Fruit fly (Drosophila melanogaster) whole organism, embryonic: ENCODE data around the gene CG14221.

Source experiments
- CG11085 ChIP-seq: fragments of 200-800 bp; sonication (Bioruptor generic); IDR thresholded peaks from 2 replicates; pipeline ENCODE4 v1.3.6; 2022; ENCODE audit warnings: missing biosample characterization, missing genetic modification characterization
- CG12071 ChIP-seq: fragments of 200-800 bp; sonication (Bioruptor generic); optimal IDR thresholded peaks from 3 replicates; lab custom pipeline; 2018; ENCODE audit warnings: missing biosample characterization, mild to moderate bottlenecking, missing genetic modification characterization
- CG12769 ChIP-seq: fragments of 200-800 bp; sonication (Bioruptor generic); optimal IDR thresholded peaks from 2 replicates; lab custom pipeline; 2019; ENCODE audit warnings: missing biosample characterization, mild to moderate bottlenecking, missing genetic modification characterization, moderate library complexity
- CG14050 ChIP-seq: fragments of 200-800 bp; sonication (Bioruptor generic); IDR thresholded peaks from 3 replicates; pipeline ENCODE4 v1.3.6; 2022; ENCODE audit warnings: missing biosample characterization, missing genetic modification characterization
- CG15011 ChIP-seq: fragments of 200-800 bp; sonication (Bioruptor generic); optimal IDR thresholded peaks from 3 replicates; lab custom pipeline; 2018; ENCODE audit warnings: missing biosample characterization, mild to moderate bottlenecking, missing genetic modification characterization
- CG17361 ChIP-seq: fragments of 200-800 bp; sonication (Bioruptor generic); IDR thresholded peaks from 3 replicates; pipeline ENCODE4 v1.3.6; 2022; ENCODE audit warnings: missing biosample characterization, missing genetic modification characterization
- CG17829 ChIP-seq: fragments of 200-800 bp; optimal IDR thresholded peaks from 2 replicates; lab custom pipeline; 2019; ENCODE audit warnings: missing biosample characterization, mild to moderate bottlenecking, missing genetic modification characterization, moderate library complexity
- CG18764 ChIP-seq: fragments of 200-800 bp; sonication (Bioruptor generic); optimal IDR thresholded peaks from 3 replicates; lab custom pipeline; 2016; ENCODE audit warnings: missing biosample characterization, missing genetic modification characterization
- CG2120 ChIP-seq: fragments of 200-800 bp; sonication (Bioruptor generic); optimal IDR thresholded peaks from 3 replicates; lab custom pipeline; 2016; ENCODE audit warnings: missing biosample characterization, missing genetic modification characterization
- CG30431 ChIP-seq: fragments of 200-800 bp; sonication (Bioruptor generic); optimal IDR thresholded peaks from 2 replicates; lab custom pipeline; 2017; ENCODE audit warnings: missing biosample characterization, missing genetic modification characterization
- CG32767 ChIP-seq: fragments of 200-800 bp; sonication (Bioruptor generic); IDR thresholded peaks from 2 replicates; pipeline ENCODE4 v1.3.6; 2022; ENCODE audit warnings: missing biosample characterization, missing genetic modification characterization
- CG4707 ChIP-seq: fragments of 200-800 bp; sonication (Bioruptor generic); optimal IDR thresholded peaks from 2 replicates; lab custom pipeline; 2018; ENCODE audit warnings: missing biosample characterization, mild to moderate bottlenecking, missing genetic modification characterization, moderate library complexity
- CG6175 ChIP-seq: fragments of 200-800 bp; sonication (Bioruptor generic); IDR thresholded peaks from 3 replicates; pipeline ENCODE4 v1.3.6; 2022; ENCODE audit warnings: missing biosample characterization, missing genetic modification characterization
- CG7839 ChIP-seq: fragments of 200-800 bp; sonication (Bioruptor generic); optimal IDR thresholded peaks from 3 replicates; lab custom pipeline; 2018; ENCODE audit warnings: missing biosample characterization, mild to moderate bottlenecking, missing genetic modification characterization, moderate library complexity
- CG8765 ChIP-seq: fragments of 200-800 bp; sonication (Bioruptor generic); IDR thresholded peaks from 2 replicates; pipeline ENCODE4 v1.3.6; 2022; ENCODE audit warnings: missing biosample characterization, missing genetic modification characterization
- CTCF ChIP-seq: fragments of 200-800 bp; sonication (Bioruptor generic); optimal IDR thresholded peaks from 2 replicates; lab custom pipeline; 2017; ENCODE audit warnings: missing biosample characterization, mild to moderate bottlenecking, missing genetic modification characterization, moderate library complexity
- Dip3 ChIP-seq: fragments of 200-800 bp; sonication (Bioruptor generic); optimal IDR thresholded peaks from 3 replicates; lab custom pipeline; 2016; ENCODE audit warnings: missing biosample characterization, missing genetic modification characterization
- NFAT ChIP-seq: fragments of 200-800 bp; sonication (Bioruptor generic); IDR thresholded peaks from 2 replicates; pipeline ENCODE4 v1.3.6; 2022; ENCODE audit warnings: missing biosample characterization, missing genetic modification characterization
- Opbp ChIP-seq: fragments of 200-800 bp; sonication (Bioruptor generic); IDR thresholded peaks from 3 replicates; pipeline ENCODE4 v1.3.6; 2022; ENCODE audit warnings: missing biosample characterization, missing genetic modification characterization; ENCODE audit not compliant: partially characterized antibody
- Pdp1 ChIP-seq, 2 experiments: fragments of 200-800 bp; sonication (Bioruptor generic); optimal IDR thresholded peaks; 3 replicates each; lab custom pipeline; 2016; ENCODE audit warnings: missing biosample characterization in 2 of 2, missing genetic modification characterization in 2 of 2, mild to moderate bottlenecking in 1 of 2, moderate library complexity in 1 of 2
- Ptx1 ChIP-seq: fragments of 200-800 bp; sonication (Bioruptor generic); IDR thresholded peaks from 2 replicates; pipeline ENCODE4 v1.3.6; 2022; ENCODE audit warnings: missing biosample characterization, missing genetic modification characterization
- Rfx ChIP-seq: fragments of 200-800 bp; sonication (Bioruptor generic); IDR thresholded peaks from 2 replicates; pipeline ENCODE4 v1.3.6; 2022; ENCODE audit warnings: missing biosample characterization, missing genetic modification characterization
- Sox102F ChIP-seq: fragments of 200-800 bp; sonication (Bioruptor generic); optimal IDR thresholded peaks from 2 replicates; lab custom pipeline; 2018; ENCODE audit warnings: missing biosample characterization, mild to moderate bottlenecking, missing genetic modification characterization, moderate library complexity
- TFAM ChIP-seq: fragments of 200-800 bp; sonication (Bioruptor generic); optimal IDR thresholded peaks from 2 replicates; lab custom pipeline; 2017; ENCODE audit warnings: missing biosample characterization, missing genetic modification characterization, inconsistent platforms
- ab ChIP-seq: fragments of 200-800 bp; sonication (Bioruptor generic); optimal IDR thresholded peaks from 2 replicates; lab custom pipeline; 2016; ENCODE audit warnings: missing biosample characterization, missing genetic modification characterization
- al ChIP-seq: fragments of 200-800 bp; sonication (Bioruptor generic); IDR thresholded peaks from 2 replicates; pipeline ENCODE4 v1.3.6; 2022; ENCODE audit warnings: missing biosample characterization, missing genetic modification characterization
- ash1 ChIP-seq: fragments of 200-800 bp; sonication (Bioruptor generic); optimal IDR thresholded peaks from 2 replicates; lab custom pipeline; 2018; ENCODE audit warnings: missing biosample characterization, mild to moderate bottlenecking, missing genetic modification characterization
- cwo ChIP-seq: fragments of 200-800 bp; sonication (Bioruptor generic); optimal IDR thresholded peaks from 3 replicates; lab custom pipeline; 2017; ENCODE audit warnings: missing biosample characterization, missing genetic modification characterization, mild to moderate bottlenecking, moderate library complexity, missing genetic modification reagents
- disco-r ChIP-seq: fragments of 200-800 bp; sonication (Bioruptor generic); optimal IDR thresholded peaks from 2 replicates; lab custom pipeline; 2016; ENCODE audit warnings: missing biosample characterization, missing genetic modification characterization
- dm ChIP-seq: fragments of 200-800 bp; sonication (Bioruptor generic); optimal IDR thresholded peaks from 3 replicates; lab custom pipeline; 2016; ENCODE audit warnings: missing biosample characterization, missing genetic modification characterization
- eve ChIP-seq, 2 experiments: fragments of >200 bp; optimal IDR thresholded peaks; 2 replicates each; lab custom pipeline; 2017; ENCODE audit warnings: missing biosample characterization in 2 of 2, missing genetic modification characterization in 2 of 2
- exex ChIP-seq: fragments of 200-800 bp; sonication (Bioruptor generic); optimal IDR thresholded peaks from 4 replicates; lab custom pipeline; 2018; ENCODE audit warnings: missing biosample characterization, mild to moderate bottlenecking, missing genetic modification characterization, moderate library complexity
- fd102C ChIP-seq: fragments of 200-800 bp; sonication (Bioruptor generic); optimal IDR thresholded peaks from 2 replicates; lab custom pipeline; 2018; ENCODE audit warnings: missing biosample characterization, mild to moderate bottlenecking, missing genetic modification characterization, moderate library complexity
- hb ChIP-seq: fragments of 200-800 bp; sonication (Bioruptor generic); IDR thresholded peaks from 3 replicates; pipeline ENCODE4 v1.3.6; 2022; ENCODE audit warnings: missing biosample characterization, missing genetic modification characterization; ENCODE audit not compliant: partially characterized antibody
- lab ChIP-seq: fragments of 200-800 bp; sonication (Bioruptor generic); optimal IDR thresholded peaks from 3 replicates; lab custom pipeline; 2017; ENCODE audit warnings: missing biosample characterization, missing genetic modification characterization, mild to moderate bottlenecking, moderate library complexity, missing genetic modification reagents
- lmd ChIP-seq: fragments of 200-800 bp; sonication (Bioruptor generic); IDR thresholded peaks from 2 replicates; pipeline ENCODE4 v1.3.6; 2022; ENCODE audit warnings: missing biosample characterization, missing genetic modification characterization
- otp ChIP-seq: fragments of 200-800 bp; sonication (Bioruptor generic); IDR thresholded peaks from 3 replicates; pipeline ENCODE4, ENCODE4 v1.3.6; 2022; ENCODE audit warnings: missing biosample characterization, missing genetic modification characterization
- peb ChIP-seq: fragments of 200-800 bp; sonication (Bioruptor generic); IDR thresholded peaks from 2 replicates; pipeline ENCODE4 v1.3.6; 2022; ENCODE audit warnings: missing biosample characterization, missing genetic modification characterization
- phol ChIP-seq: fragments of 200-800 bp; sonication (Bioruptor generic); optimal IDR thresholded peaks from 3 replicates; lab custom pipeline; 2018; ENCODE audit warnings: missing biosample characterization, mild to moderate bottlenecking, missing genetic modification characterization, moderate library complexity
- sd ChIP-seq: fragments of 200-800 bp; sonication (Bioruptor generic); optimal IDR thresholded peaks from 3 replicates; lab custom pipeline; 2018; ENCODE audit warnings: missing biosample characterization, mild to moderate bottlenecking, missing genetic modification characterization, moderate library complexity
- shn ChIP-seq: fragments of 200-800 bp; sonication (Bioruptor generic); optimal IDR thresholded peaks from 3 replicates; lab custom pipeline; 2016; ENCODE audit warnings: missing biosample characterization, missing genetic modification characterization
- so ChIP-seq: fragments of 200-800 bp; sonication (Bioruptor generic); IDR thresholded peaks from 3 replicates; pipeline ENCODE4 v1.3.6; 2022; ENCODE audit warnings: missing biosample characterization, missing genetic modification characterization
- sob ChIP-seq: fragments of 200-800 bp; sonication (Bioruptor generic); IDR thresholded peaks from 2 replicates; pipeline ENCODE4 v1.3.6; 2022; ENCODE audit warnings: missing biosample characterization, missing genetic modification characterization
- sr ChIP-seq: fragments of 200-800 bp; sonication (Bioruptor generic); IDR thresholded peaks from 3 replicates; pipeline ENCODE4 v1.3.6; 2022; ENCODE audit warnings: missing biosample characterization, missing genetic modification characterization
- ssp ChIP-seq: fragments of 200-800 bp; sonication (Bioruptor generic); IDR thresholded peaks from 2 replicates; pipeline ENCODE4 v1.3.6; 2022; ENCODE audit warnings: missing biosample characterization, missing genetic modification characterization
- tin ChIP-seq: fragments of 200-800 bp; sonication (Bioruptor generic); optimal IDR thresholded peaks from 3 replicates; lab custom pipeline; 2016; ENCODE audit warnings: missing biosample characterization, missing genetic modification characterization
- tio ChIP-seq: fragments of 200-800 bp; sonication (Bioruptor generic); optimal IDR thresholded peaks from 2 replicates; lab custom pipeline; 2017; ENCODE audit warnings: missing biosample characterization, missing genetic modification characterization, inconsistent platforms
- unpg ChIP-seq: fragments of 200-800 bp; sonication (Bioruptor generic); optimal IDR thresholded peaks from 3 replicates; lab custom pipeline; 2018; ENCODE audit warnings: missing biosample characterization, mild to moderate bottlenecking, missing genetic modification characterization, moderate library complexity
- usp ChIP-seq: fragments of >200 bp; optimal IDR thresholded peaks from 2 replicates; lab custom pipeline; 2017; ENCODE audit warnings: missing biosample characterization, missing genetic modification characterization
- vvl ChIP-seq: fragments of 200-800 bp; sonication (Bioruptor generic); IDR thresholded peaks from 2 replicates; pipeline ENCODE4 v1.3.6; 2022; ENCODE audit warnings: missing biosample characterization, missing genetic modification characterization
- wek ChIP-seq: fragments of 200-800 bp; sonication (Bioruptor generic); optimal IDR thresholded peaks from 3 replicates; lab custom pipeline; 2018; ENCODE audit warnings: missing biosample characterization, mild to moderate bottlenecking, missing genetic modification characterization, moderate library complexity

The CG14221 gene

dm6 chrX:19602483-19602882 is 18.6 kb downstream of the CG14221 start (continued):
- TF ChIP-seq lab (GFP tag; lab: Kevin White, UChicago): no peak
- TF ChIP-seq dm (GFP tag; lab: Kevin White, UChicago): no peak
- TF ChIP-seq phol (tag; lab: Kevin White, UChicago): no peak
- TF ChIP-seq CG7839 (tag; lab: Kevin White, UChicago): no peak
- no peak for TF ChIP-seq sob
- no peak for TF ChIP-seq TFAM (GFP tag; lab: Kevin White, UChicago)
- peak; percentile 41; the same call in 1 of the 2 replicates for TF ChIP-seq Rfx (GFP tag; lab: Robert Waterston, UW)
- no peak for TF ChIP-seq CG17361 (GFP tag; lab: Robert Waterston, UW)
- no peak for TF ChIP-seq ssp (GFP tag; lab: Robert Waterston, UW)
- TF ChIP-seq sr (GFP tag; lab: Robert Waterston, UW): peak; percentile 87
- TF ChIP-seq CG12769 (tag; lab: Kevin White, UChicago): peak; percentile 38
- TF ChIP-seq Pdp1 (GFP tag; optimal IDR thresholded peaks at IDR 0.05; lab: Kevin White, UChicago): peak in 1 of 2 experiments; percentile 39
- no peak for TF ChIP-seq ash1
- no peak for TF ChIP-seq exex (tag; lab: Kevin White, UChicago)
- TF ChIP-seq sd (tag; lab: Kevin White, UChicago): peak; percentile 89
- 0 out of 3 replicates have a peak, but pooled peaks have one; percentile 25 for TF ChIP-seq Opbp (GFP tag; lab: Robert Waterston, UW)

DNA sequence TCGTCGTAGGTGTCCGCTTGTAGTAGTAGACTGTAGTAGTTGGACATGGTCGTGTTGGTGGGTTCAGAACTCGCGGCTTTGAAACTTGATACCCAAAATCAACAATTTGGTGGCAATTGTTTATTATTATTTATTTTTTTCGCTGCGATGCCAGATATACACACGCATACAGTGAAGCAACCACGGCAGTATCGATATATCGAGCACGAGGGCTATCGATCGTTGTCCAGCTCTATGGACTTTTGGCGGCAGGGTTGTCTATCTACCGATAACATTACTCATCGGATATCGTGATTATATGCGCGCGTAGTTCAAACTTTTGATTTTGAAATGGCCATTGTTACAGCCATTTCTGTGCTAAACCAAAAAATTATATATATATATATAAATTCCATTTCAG is 19.4 kb downstream of the CG14221 start, which contains the start of gene CG14220:
Gene CG14220 (minus strand): TSS at position 208 of the 400 bp plus-strand sequence.
- TF ChIP-seq CTCF (GFP tag; lab: Kevin White, UChicago) (no peak), CG8765 (no peak), disco-r (no peak), CG18764 (no peak), ab (no peak), CG30431 (no peak), ssp (GFP tag; lab: Robert Waterston, UW) (no peak), usp (GFP tag; lab: Kevin White, UChicago) (no peak), peb (no peak), otp (GFP tag; lab: Robert Waterston, UW) (no peak), CG12071 (no peak), al (GFP tag; lab: Robert Waterston, UW) (no peak), so (GFP tag; lab: Robert Waterston, UW) (no peak), tin (GFP tag; lab: Kevin White, UChicago) (no peak), CG14050 (GFP tag; lab: Robert Waterston, UW) (no peak), shn (GFP tag; lab: Kevin White, UChicago) (no peak), TFAM (GFP tag; lab: Kevin White, UChicago) (no peak), Sox102F (GFP tag; lab: Kevin White, UChicago) (no peak), CG2120 (GFP tag; lab: Kevin White, UChicago) (peak; percentile 7), fd102C (GFP tag; lab: Kevin White, UChicago) (no peak), cwo (GFP tag; lab: Kevin White, UChicago) (no peak), NFAT (GFP tag; lab: Robert Waterston, UW) (no peak), vvl (GFP tag; lab: Robert Waterston, UW) (no peak), CG4707 (GFP tag; lab: Kevin White, UChicago) (no peak), unpg (GFP tag; lab: Kevin White, UChicago) (no peak), CG32767 (GFP tag; lab: Robert Waterston, UW) (peak; percentile 45; the same call in 1 of the 2 replicates), Ptx1 (GFP tag; lab: Robert Waterston, UW) (no peak), CG17829 (peak; percentile 37), lmd (no peak), tio (GFP tag; lab: Kevin White, UChicago) (no peak), eve (GFP tag; optimal IDR thresholded peaks at IDR 0.05; lab: Kevin White, UChicago) (no peak), Dip3 (no peak), wek (no peak), exex (tag; lab: Kevin White, UChicago) (peak; percentile 6), CG15011 (no peak), hb (peak; percentile 91), CG6175 (GFP tag; lab: Robert Waterston, UW) (no peak), CG11085 (GFP tag; lab: Robert Waterston, UW) (no peak)
